Worm (Caenorhabditis elegans) whole organism, young adult: Measurements from ENCODE around the gene dpy-17.

Source experiments
- B0336.3 ChIP-seq: fragments of 200-800 bp; sonication (Bioruptor generic); IDR thresholded peaks from 2 replicates; pipeline ENCODE4 v1.3.6; 2022; ENCODE audit warnings: missing genetic modification characterization, missing compliant biosample characterization
- C06A6.2 ChIP-seq: fragments of 200-800 bp; sonication (Bioruptor generic); conservative IDR thresholded peaks from 2 replicates; pipeline ENCODE4 v1.3.6; 2022; ENCODE audit warnings: missing genetic modification characterization, missing compliant biosample characterization
- F10E7.11 ChIP-seq: sonication (generic microtip); optimal IDR thresholded peaks from 2 replicates; lab custom pipeline; 2017; ENCODE audit warnings: mild to moderate bottlenecking, missing genetic modification characterization, moderate library complexity, missing compliant biosample characterization
- F39B2.1 ChIP-seq: fragments of 200-800 bp; sonication (Bioruptor generic); IDR thresholded peaks from 2 replicates; pipeline ENCODE4 v1.3.6; 2022; ENCODE audit warnings: missing genetic modification reagents, missing genetic modification characterization, missing compliant biosample characterization
- T07F8.4 ChIP-seq: sonication (generic microtip); optimal IDR thresholded peaks from 2 replicates; lab custom pipeline; 2016; ENCODE audit warnings: mild to moderate bottlenecking, missing genetic modification characterization, moderate library complexity, missing compliant biosample characterization
- Y56A3A.18 ChIP-seq: fragments of 200-800 bp; sonication (Bioruptor generic); IDR thresholded peaks from 2 replicates; pipeline ENCODE4 v1.3.6; 2022; ENCODE audit warnings: missing genetic modification reagents, missing genetic modification characterization, missing compliant biosample characterization
- Y67H2A.10 ChIP-seq: fragments of 200-800 bp; sonication (Bioruptor generic); conservative IDR thresholded peaks from 2 replicates; pipeline ENCODE4 v1.3.6; 2022; ENCODE audit warnings: missing genetic modification reagents, missing genetic modification characterization, missing compliant biosample characterization
- ama-1 ChIP-seq, 3 experiments: fragments of 150-350 bp in 1 of 3; sonication (generic microtip) in 2 of 3; optimal IDR thresholded peaks; 2 replicates each; lab custom pipeline; 2014 to 2018; ENCODE audit warnings: missing biosample characterization in 2 of 3, missing genetic modification characterization in 2 of 3, missing genetic modification reagents in 2 of 3
- attf-6 ChIP-seq: fragments of 200-800 bp; sonication (Bioruptor generic); IDR thresholded peaks from 2 replicates; pipeline ENCODE4 v1.3.6; 2022; ENCODE audit warnings: missing genetic modification reagents, missing genetic modification characterization, missing compliant biosample characterization
- bed-1 ChIP-seq: fragments of 200-800 bp; sonication (Bioruptor generic); IDR thresholded peaks from 2 replicates; pipeline ENCODE4 v1.3.6; 2022; ENCODE audit warnings: missing genetic modification reagents, missing genetic modification characterization, missing compliant biosample characterization
- ceh-100 ChIP-seq: fragments of 200-800 bp; sonication (Bioruptor generic); IDR thresholded peaks from 2 replicates; pipeline ENCODE4 v1.3.6; 2022; ENCODE audit warnings: missing genetic modification reagents, missing genetic modification characterization, missing compliant biosample characterization
- ceh-40 ChIP-seq: fragments of 200-800 bp; sonication (Bioruptor generic); IDR thresholded peaks from 2 replicates; pipeline ENCODE4 v1.3.6; 2022; ENCODE audit warnings: missing genetic modification characterization, missing compliant biosample characterization
- ceh-58 ChIP-seq: fragments of 200-800 bp; sonication (Bioruptor generic); IDR thresholded peaks from 2 replicates; pipeline ENCODE4 v1.3.6; 2022; ENCODE audit warnings: missing genetic modification characterization, missing compliant biosample characterization
- ceh-79 ChIP-seq: sonication (generic microtip); optimal IDR thresholded peaks from 2 replicates; lab custom pipeline; 2017; ENCODE audit warnings: mild to moderate bottlenecking, missing genetic modification characterization, missing compliant biosample characterization
- die-1 ChIP-seq: sonication (generic microtip); optimal IDR thresholded peaks from 2 replicates; lab custom pipeline; 2016; ENCODE audit warnings: missing genotype, mild to moderate bottlenecking, missing genetic modification characterization, missing compliant biosample characterization
- dpff-1 ChIP-seq: sonication (generic microtip); optimal IDR thresholded peaks from 2 replicates; lab custom pipeline; 2017; ENCODE audit warnings: mild to moderate bottlenecking, missing genetic modification characterization, missing compliant biosample characterization
- dpl-1 ChIP-seq: fragments of 150-350 bp; optimal IDR thresholded peaks from 2 replicates; lab custom pipeline; 2014; ENCODE audit warnings: missing biosample characterization, missing genetic modification reagents, missing genetic modification characterization
- efl-1 ChIP-seq: fragments of 150-350 bp; optimal IDR thresholded peaks from 2 replicates; lab custom pipeline; 2014; ENCODE audit warnings: missing biosample characterization, missing genetic modification reagents, missing genetic modification characterization
- ekl-4 ChIP-seq: fragments of 200-800 bp; sonication (Bioruptor generic); IDR thresholded peaks from 2 replicates; pipeline ENCODE4 v1.3.6; 2022; ENCODE audit warnings: missing genetic modification reagents, missing genetic modification characterization, missing compliant biosample characterization
- fkh-3 ChIP-seq: sonication (generic microtip); optimal IDR thresholded peaks from 2 replicates; lab custom pipeline; 2016; ENCODE audit warnings: mild to moderate bottlenecking, missing genetic modification characterization, missing compliant biosample characterization
- gei-17 ChIP-seq: fragments of 200-800 bp; sonication (Bioruptor generic); optimal IDR thresholded peaks from 2 replicates; lab custom pipeline; 2018; ENCODE audit warnings: mild to moderate bottlenecking, missing genetic modification characterization, missing compliant biosample characterization
- him-1 ChIP-seq: sonication (generic microtip); optimal IDR thresholded peaks from 2 replicates; lab custom pipeline; 2016; ENCODE audit warnings: missing genotype, missing genetic modification reagents, missing genetic modification characterization, missing compliant biosample characterization
- lin-40 ChIP-seq: sonication (generic microtip); optimal IDR thresholded peaks from 2 replicates; lab custom pipeline; 2016; ENCODE audit warnings: missing genetic modification characterization, mild to moderate bottlenecking, missing compliant biosample characterization, missing genotype, missing genetic modification reagents
- nhr-179 ChIP-seq: sonication (generic microtip); optimal IDR thresholded peaks from 2 replicates; lab custom pipeline; 2016; ENCODE audit warnings: mild to moderate bottlenecking, missing genetic modification characterization, missing compliant biosample characterization
- nhr-27 ChIP-seq: fragments of 200-800 bp; sonication (Bioruptor generic); optimal IDR thresholded peaks from 2 replicates; lab custom pipeline; 2018; ENCODE audit warnings: mild to moderate bottlenecking, missing genetic modification characterization, moderate library complexity, missing compliant biosample characterization
- nhr-80 ChIP-seq: sonication (generic microtip); optimal IDR thresholded peaks from 2 replicates; lab custom pipeline; 2016; ENCODE audit warnings: missing genetic modification characterization, missing compliant biosample characterization
- nhr-90 ChIP-seq: sonication (generic microtip); optimal IDR thresholded peaks from 2 replicates; lab custom pipeline; 2016; ENCODE audit warnings: missing genotype, mild to moderate bottlenecking, missing genetic modification characterization, missing compliant biosample characterization
- pha-4 ChIP-seq: fragments of 150-350 bp; sonication (generic microtip); optimal IDR thresholded peaks from 2 replicates; lab custom pipeline; 2014; ENCODE audit warnings: missing biosample characterization, missing genetic modification reagents, missing genetic modification characterization
- rec-8 ChIP-seq, 2 experiments: sonication (generic microtip); optimal IDR thresholded peaks; 2 replicates each; lab custom pipeline; 2016; ENCODE audit warnings: mild to moderate bottlenecking in 2 of 2, missing genetic modification characterization in 2 of 2, missing genetic modification reagents in 2 of 2, missing genotype in 2 of 2, missing biosample characterization in 1 of 2, missing compliant biosample characterization in 1 of 2, moderate library complexity in 1 of 2
- rpc-1 ChIP-seq, 2 experiments: fragments of 150-350 bp in 1 of 2; sonication (generic microtip) in 1 of 2; optimal IDR thresholded peaks; 2 replicates each; lab custom pipeline; 2014 to 2018; ENCODE audit warnings: missing biosample characterization in 1 of 2, missing genetic modification characterization in 1 of 2, missing genetic modification reagents in 1 of 2, missing genotype in 1 of 2
- sea-2 ChIP-seq: fragments of 200-800 bp; sonication (Bioruptor generic); IDR thresholded peaks from 2 replicates; pipeline ENCODE4 v1.3.6; 2022; ENCODE audit warnings: missing genetic modification characterization, missing compliant biosample characterization
- zim-3 ChIP-seq: sonication (generic microtip); optimal IDR thresholded peaks from 2 replicates; lab custom pipeline; 2017; ENCODE audit warnings: mild to moderate bottlenecking, missing genetic modification characterization, moderate library complexity, missing compliant biosample characterization
- ztf-25 ChIP-seq: fragments of 200-800 bp; sonication (Bioruptor generic); IDR thresholded peaks from 2 replicates; pipeline ENCODE4 v1.3.6; 2022; ENCODE audit warnings: missing genetic modification reagents, missing genetic modification characterization, missing compliant biosample characterization
- ztf-26 ChIP-seq: sonication (generic microtip); optimal IDR thresholded peaks from 2 replicates; lab custom pipeline; 2017; ENCODE audit warnings: missing genetic modification characterization, missing compliant biosample characterization
- ztf-3 ChIP-seq: fragments of 200-800 bp; sonication (Bioruptor generic); optimal IDR thresholded peaks from 2 replicates; lab custom pipeline; 2018; ENCODE audit warnings: mild to moderate bottlenecking, missing genetic modification characterization, missing compliant biosample characterization

The dpy-17 gene

ce11 chrIII:5068675-5069233, 38.4 kb upstream of the dpy-17 start, which contains the start of the genes C45G9.11 and C45G9.2 (continued):
- TF ChIP-seq dpl-1 (GFP tag; lab: Kevin White, UChicago) (peak; percentile 58), Y67H2A.10 (peak; percentile 57; the same call in 1 of the 2 replicates), dpff-1 (tag; lab: Kevin White, UChicago) (no peak), fkh-3 (no peak), F10E7.11 (no peak), B0336.3 (no peak), sea-2 (GFP tag; lab: Robert Waterston, UW) (no peak), ceh-100 (GFP tag; lab: Robert Waterston, UW) (peak; percentile 47; the same call in 1 of the 2 replicates), C06A6.2 (GFP tag; lab: Robert Waterston, UW) (no peak), nhr-90 (tag; lab: Kevin White, UChicago) (no peak), F39B2.1 (no peak), nhr-80 (tag; lab: Kevin White, UChicago) (no peak), bed-1 (GFP tag; lab: Robert Waterston, UW) (no peak), die-1 (tag; lab: Kevin White, UChicago) (no peak), lin-40 (tag; lab: Kevin White, UChicago) (no peak), him-1 (tag; lab: Kevin White, UChicago) (peak; percentile 61), efl-1 (GFP tag; lab: Kevin White, UChicago) (peak; percentile 65)

ce11 chrIII:5071509-5071908, 35.6 kb upstream of the dpy-17 start, which contains the start of gene C45G9.12:
Gene C45G9.12, minus strand, starts transcription at chrIII:5071609.
- TF ChIP-seq ceh-40 (GFP tag; lab: Robert Waterston, UW) (no peak), pha-4 (no peak), ztf-3 (GFP tag; lab: Kevin White, UChicago) (no peak), ceh-58 (GFP tag; lab: Robert Waterston, UW) (no peak), sea-2 (GFP tag; lab: Robert Waterston, UW) (no peak), ztf-25 (GFP tag; lab: Robert Waterston, UW) (no peak), rec-8 (tag; optimal IDR thresholded peaks at IDR 0.05; lab: Kevin White, UChicago) (no peak), T07F8.4 (tag; lab: Kevin White, UChicago) (no peak), zim-3 (no peak), efl-1 (GFP tag; lab: Kevin White, UChicago) (no peak), gei-17 (GFP tag; lab: Kevin White, UChicago) (no peak), ama-1 (optimal IDR thresholded peaks at IDR 0.05; lab: Kevin White, UChicago) (no peak), ama-1 (GFP tag; optimal IDR thresholded peaks at IDR 0.05; lab: Kevin White, UChicago) (no peak), ztf-26 (tag; lab: Kevin White, UChicago) (no peak), Y56A3A.18 (GFP tag; lab: Robert Waterston, UW) (no peak), ekl-4 (GFP tag; lab: Robert Waterston, UW) (no peak)

- TF ChIP-seq rpc-1 (optimal IDR thresholded peaks at IDR 0.05; lab: Kevin White, UChicago) (no peak), rpc-1 (tag; optimal IDR thresholded peaks at IDR 0.05; lab: Kevin White, UChicago) (no peak), nhr-179 (tag; lab: Kevin White, UChicago) (no peak), ceh-79 (tag; lab: Kevin White, UChicago) (no peak), attf-6 (GFP tag; lab: Robert Waterston, UW) (no peak), nhr-27 (tag; lab: Kevin White, UChicago) (no peak), ama-1 (optimal IDR thresholded peaks at IDR 0.05; lab: Kevin White, UChicago) (no peak), ama-1 (GFP tag; optimal IDR thresholded peaks at IDR 0.05; lab: Kevin White, UChicago) (no peak)
- TF ChIP-seq, all 124 proteins: peak for 0
Measured at ce11 chrIII:5074398-5074797, 32.7 kb upstream of the dpy-17 start, which contains the start of gene ttbk-6. Gene ttbk-6, plus strand, starts transcription at chrIII:5074698.
